Worm (Caenorhabditis elegans) whole organism, midembryonic: Measurements from ENCODE around the gene C49H3.16.

Source experiments
- T22C8.4 ChIP-seq: fragments of 200-800 bp; sonication (Bioruptor generic); IDR thresholded peaks from 2 replicates; pipeline ENCODE4 v1.3.6; 2022; ENCODE audit warnings: missing genetic modification characterization, missing compliant biosample characterization
- cog-1 ChIP-seq: sonication (generic microtip); optimal IDR thresholded peaks from 2 replicates; lab custom pipeline; 2016; ENCODE audit warnings: missing genetic modification characterization, missing compliant biosample characterization
- flt-1 ChIP-seq: fragments of 200-800 bp; sonication (Bioruptor generic); IDR thresholded peaks from 2 replicates; pipeline ENCODE4 v1.3.6; 2022; ENCODE audit warnings: missing genetic modification characterization, missing compliant biosample characterization
- klf-2 ChIP-seq: fragments of 200-800 bp; sonication (Bioruptor generic); conservative IDR thresholded peaks from 2 replicates; pipeline ENCODE4 v1.3.6; 2022; ENCODE audit warnings: missing genetic modification reagents, missing genetic modification characterization, missing compliant biosample characterization
- med-1 ChIP-seq: sonication (generic microtip); optimal IDR thresholded peaks from 2 replicates; lab custom pipeline; 2017; ENCODE audit warnings: missing genetic modification characterization, mild to moderate bottlenecking, missing compliant biosample characterization, antibody characterized with exemption, missing genetic modification reagents; ENCODE audit not compliant: insufficient read depth
- ref-1 ChIP-seq: fragments of 200-800 bp; sonication (Bioruptor generic); conservative IDR thresholded peaks from 2 replicates; pipeline ENCODE4 v1.3.6; 2022; ENCODE audit warnings: missing genetic modification reagents, missing genetic modification characterization, missing compliant biosample characterization
- tab-1 ChIP-seq: fragments of 200-800 bp; sonication (Bioruptor generic); IDR thresholded peaks from 2 replicates; pipeline ENCODE4 v1.3.6; 2022; ENCODE audit warnings: missing genetic modification characterization, missing compliant biosample characterization
- ztf-23 ChIP-seq: fragments of 200-800 bp; sonication (Bioruptor generic); IDR thresholded peaks from 2 replicates; pipeline ENCODE4 v1.3.6; 2022; ENCODE audit warnings: missing genetic modification reagents, missing genetic modification characterization, missing compliant biosample characterization
- ztf-29 ChIP-seq: fragments of 200-800 bp; sonication (Bioruptor generic); IDR thresholded peaks from 2 replicates; pipeline ENCODE4 v1.3.6; 2022; ENCODE audit warnings: missing genetic modification reagents, missing genetic modification characterization, missing compliant biosample characterization

C49H3.16 gene

ce11 chrIV:7961889-7962342 lies 41.7 kb downstream of the C49H3.16 start:
- TF ChIP-seq T22C8.4 (GFP tag; lab: Robert Waterston, UW): no peak
- TF ChIP-seq ref-1: no peak
- no peak for TF ChIP-seq flt-1
- no peak for TF ChIP-seq med-1 (GFP tag; lab: Kevin White, UChicago)
- no peak for TF ChIP-seq ztf-23
- TF ChIP-seq ztf-29 (GFP tag; lab: Robert Waterston, UW): no peak
- no peak for TF ChIP-seq klf-2 (GFP tag; lab: Robert Waterston, UW)
- no peak for TF ChIP-seq tab-1 (GFP tag; lab: Robert Waterston, UW)
- TF ChIP-seq cog-1 (tag; lab: Kevin White, UChicago): no peak

DNA sequence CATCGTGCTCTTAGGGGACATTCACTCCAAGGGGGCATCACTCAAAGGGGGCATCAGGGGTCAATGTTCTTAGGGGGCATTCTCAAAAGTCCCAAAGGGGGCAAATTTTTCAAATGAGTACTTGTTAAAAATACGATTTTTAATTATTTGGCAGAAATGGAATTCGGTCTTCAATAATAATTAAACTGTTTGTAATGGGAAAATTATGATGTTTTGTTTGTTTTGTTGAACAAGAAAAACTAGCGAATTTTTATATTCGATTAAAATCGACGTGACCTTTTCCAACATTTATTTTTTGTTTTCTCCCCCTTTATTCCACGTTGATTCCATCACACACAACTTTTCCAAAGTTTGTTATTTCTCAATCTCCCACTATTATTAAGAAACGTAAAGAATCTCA lies 46.8 kb downstream of the C49H3.16 start, which contains the start of gene F57H12.5:
TSS of gene F57H12.5 (plus strand) at position 301 of the 400 bp plus-strand sequence.
- no peak for TF ChIP-seq ztf-23
- no peak for TF ChIP-seq ref-1
- TF ChIP-seq ztf-29 (GFP tag; lab: Robert Waterston, UW): no peak
- TF ChIP-seq flt-1: no peak
- no peak for TF ChIP-seq med-1 (GFP tag; lab: Kevin White, UChicago)
- no peak for TF ChIP-seq cog-1 (tag; lab: Kevin White, UChicago)
- TF ChIP-seq klf-2 (GFP tag; lab: Robert Waterston, UW): no peak
- TF ChIP-seq tab-1 (GFP tag; lab: Robert Waterston, UW): no peak
- no peak for TF ChIP-seq T22C8.4 (GFP tag; lab: Robert Waterston, UW)
